Worm (Caenorhabditis elegans): ENCODE data around the gene ZK688.9.

ZK688.9 gene

ce11 chrIII:7928549-7929129 lies 45.8 kb upstream of the ZK688.9 start, which contains the start of the genes C29E4.13 and npp-15 (continued):
- peak; percentile 73 for TF ChIP-seq lsl-1 (GFP tag; optimal IDR thresholded peaks at IDR 0.05)
- TF ChIP-seq D2030.7 (GFP tag; IDR thresholded peaks at IDR 0.05) = peak; percentile 50
- no peak for TF ChIP-seq F39B2.1 (GFP tag; IDR thresholded peaks at IDR 0.05)

DNA sequence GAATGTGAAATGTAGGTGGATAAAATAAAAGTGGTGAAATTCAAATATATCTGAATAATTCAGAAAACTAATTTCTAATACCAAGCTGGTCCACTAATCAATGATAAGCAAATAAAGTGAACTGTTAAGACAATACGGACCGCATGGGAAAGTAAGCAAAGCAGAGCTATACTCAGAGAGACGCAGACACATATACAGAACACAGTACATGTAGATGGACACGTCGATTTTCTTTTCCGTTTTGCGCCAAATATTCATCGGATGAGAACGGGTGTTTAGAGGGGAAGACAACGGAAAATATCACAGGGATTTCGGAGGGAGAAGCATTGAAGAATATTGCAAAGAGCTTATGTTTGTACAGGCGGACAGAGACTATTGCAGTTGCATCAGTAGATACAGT lies 43.2 kb upstream of the ZK688.9 start:
- no peak for TF ChIP-seq hmg-20 (GFP tag; IDR thresholded peaks at IDR 0.05)
- peak; percentile 36; the same call in 1 of the 2 replicates for TF ChIP-seq hmg-1.2 (GFP tag; IDR thresholded peaks at IDR 0.05)

DNA sequence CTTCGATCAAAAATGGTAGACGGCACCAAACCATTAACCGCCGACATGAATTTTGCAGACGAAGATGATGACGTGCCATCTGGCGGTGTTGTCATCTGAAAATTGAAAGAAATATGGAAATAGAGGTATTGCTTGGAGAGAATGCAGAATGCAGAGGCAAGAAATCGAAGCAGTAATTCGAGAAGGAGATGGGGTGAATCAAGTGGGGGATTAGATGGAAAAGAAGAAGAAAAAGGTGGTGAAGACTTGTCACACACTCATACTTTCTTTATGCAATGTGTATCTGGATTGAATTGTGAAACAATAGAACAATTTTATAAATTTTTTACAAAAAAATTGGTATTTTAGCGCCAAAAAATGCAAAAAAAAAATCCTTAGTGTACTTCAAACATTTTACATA lies 42.0 kb upstream of the ZK688.9 start, which contains the start of gene tag-250:
tag-250 (minus strand) TSS at position 101 of the 400 bp plus-strand sequence.
- TF ChIP-seq F33H1.4 (GFP tag; IDR thresholded peaks at IDR 0.05) (no peak), him-1 (tag; optimal IDR thresholded peaks at IDR 0.05) (no peak), ceh-27 (GFP tag; optimal IDR thresholded peaks at IDR 0.05) (no peak), aptf-2 (GFP tag; conservative IDR thresholded peaks at IDR 0.05) (no peak), ama-1 (optimal IDR thresholded peaks at IDR 0.05) (no peak), ama-1 (GFP tag; optimal IDR thresholded peaks at IDR 0.05) (no peak), nhr-120 (GFP tag; IDR thresholded peaks at IDR 0.05) (no peak), B0261.1 (tag; optimal IDR thresholded peaks at IDR 0.05) (no peak), hrde-1 (tag; optimal IDR thresholded peaks at IDR 0.05; ENCODE audit: borderline replicate concordance) (no peak), F37B4.10 (GFP tag; IDR thresholded peaks at IDR 0.05) (no peak), lir-1 (GFP tag; conservative IDR thresholded peaks at IDR 0.05) (no peak), K11D2.4 (GFP tag; IDR thresholded peaks at IDR 0.05) (no peak), xnd-1 (tag; optimal IDR thresholded peaks at IDR 0.05) (no peak), hsf-1 (GFP tag; IDR thresholded peaks at IDR 0.05) (no peak), F22D6.2 (tag; optimal IDR thresholded peaks at IDR 0.05) (no peak), madf-6 (GFP tag; IDR thresholded peaks at IDR 0.05) (no peak), mel-28 (tag; optimal IDR thresholded peaks at IDR 0.05; ENCODE audit: borderline replicate concordance) (no peak), mcd-1 (GFP tag; IDR thresholded peaks at IDR 0.05) (no peak), lsy-27 (tag; optimal IDR thresholded peaks at IDR 0.05; ENCODE audit: borderline replicate concordance, insufficient read depth) (no peak), lsl-1 (GFP tag; optimal IDR thresholded peaks at IDR 0.05) (no peak)

- TF ChIP-seq mel-28 (tag; optimal IDR thresholded peaks at IDR 0.05; ENCODE audit: borderline replicate concordance) = no peak
- no peak for TF ChIP-seq egl-44 (GFP tag; IDR thresholded peaks at IDR 0.05)
- TF ChIP-seq attf-3 (GFP tag; conservative IDR thresholded peaks at IDR 0.05) = no peak
- no peak for TF ChIP-seq T26A5.8 (tag; optimal IDR thresholded peaks at IDR 0.05)
- TF ChIP-seq die-1 (tag; optimal IDR thresholded peaks at IDR 0.05) = no peak
- no peak for TF ChIP-seq nhr-120 (GFP tag; IDR thresholded peaks at IDR 0.05)
- no peak for TF ChIP-seq mxl-1 (tag; optimal IDR thresholded peaks at IDR 0.05)
- TF ChIP-seq rec-8 (tag; optimal IDR thresholded peaks at IDR 0.05) = no peak
Observed at ce11 chrIII:7922207-7922606, 39.4 kb upstream of the ZK688.9 start, which contains the start of gene C29E4.17. Gene C29E4.17 (plus strand): TSS chrIII:7922507.

- TF ChIP-seq T26A5.8 (tag; optimal IDR thresholded peaks at IDR 0.05) = no peak
- TF ChIP-seq aptf-3 (GFP tag; IDR thresholded peaks at IDR 0.05) = no peak
- no peak for TF ChIP-seq gei-17 (GFP tag; optimal IDR thresholded peaks at IDR 0.05)
- TF ChIP-seq unc-62 (GFP tag; optimal IDR thresholded peaks at IDR 0.05) = no peak
- TF ChIP-seq hrde-1 (tag; optimal IDR thresholded peaks at IDR 0.05; ENCODE audit: borderline replicate concordance) = no peak
- no peak for TF ChIP-seq ekl-4 (GFP tag; IDR thresholded peaks at IDR 0.05)
- TF ChIP-seq ZK185.1 (tag; optimal IDR thresholded peaks at IDR 0.05; ENCODE audit: poor library complexity, severe bottlenecking) = no peak
- TF ChIP-seq hsf-1 (GFP tag; IDR thresholded peaks at IDR 0.05) = no peak
- TF ChIP-seq mcd-1 (GFP tag; IDR thresholded peaks at IDR 0.05) = no peak
- no peak for TF ChIP-seq zim-3 (tag; optimal IDR thresholded peaks at IDR 0.05)
- TF ChIP-seq ztf-28 (GFP tag; IDR thresholded peaks at IDR 0.05) = no peak
Observed at ce11 chrIII:7919823-7920222, 37.0 kb upstream of the ZK688.9 start, which contains the start of gene C29E4.14. Gene C29E4.14 (plus strand): TSS chrIII:7920123.

Measured in whole organism, young adult.